Fruit fly (Drosophila melanogaster) whole organism, embryonic: ENCODE measurements around the gene CG14740.

Experiments used
- Aef1 ChIP-seq: fragments of 200-800 bp; sonication (Bioruptor generic); IDR thresholded peaks from 3 replicates; pipeline ENCODE4 v1.3.6; 2022; ENCODE audit warnings: missing biosample characterization, missing genetic modification characterization
- Bgb ChIP-seq: fragments of 200-800 bp; sonication (Bioruptor generic); IDR thresholded peaks from 2 replicates; pipeline ENCODE4 v1.3.6; 2022; ENCODE audit warnings: missing biosample characterization, missing genetic modification characterization; ENCODE audit not compliant: partially characterized antibody
- CG10321 ChIP-seq: fragments of 200-800 bp; sonication (Bioruptor generic); IDR thresholded peaks from 2 replicates; pipeline ENCODE4 v1.3.6; 2022; ENCODE audit warnings: missing biosample characterization, missing genetic modification characterization
- CG11560 ChIP-seq: fragments of 200-800 bp; sonication (Bioruptor generic); IDR thresholded peaks from 3 replicates; pipeline ENCODE4 v1.3.6; 2022; ENCODE audit warnings: missing biosample characterization, missing genetic modification characterization
- CG12769 ChIP-seq: fragments of 200-800 bp; sonication (Bioruptor generic); optimal IDR thresholded peaks from 2 replicates; lab custom pipeline; 2019; ENCODE audit warnings: missing biosample characterization, mild to moderate bottlenecking, missing genetic modification characterization, moderate library complexity
- CG13424 ChIP-seq: fragments of 200-800 bp; sonication (Bioruptor generic); optimal IDR thresholded peaks from 2 replicates; lab custom pipeline; 2019; ENCODE audit warnings: missing biosample characterization, mild to moderate bottlenecking, missing genetic modification characterization, moderate library complexity
- CG15011 ChIP-seq: fragments of 200-800 bp; sonication (Bioruptor generic); optimal IDR thresholded peaks from 3 replicates; lab custom pipeline; 2018; ENCODE audit warnings: missing biosample characterization, mild to moderate bottlenecking, missing genetic modification characterization
- CG17912 ChIP-seq: fragments of 200-800 bp; sonication (Bioruptor generic); optimal IDR thresholded peaks from 2 replicates; lab custom pipeline; 2018; ENCODE audit warnings: missing biosample characterization, mild to moderate bottlenecking, missing genetic modification characterization
- CG2120 ChIP-seq: fragments of 200-800 bp; sonication (Bioruptor generic); optimal IDR thresholded peaks from 3 replicates; lab custom pipeline; 2016; ENCODE audit warnings: missing biosample characterization, missing genetic modification characterization
- CG34224 ChIP-seq: fragments of 200-800 bp; sonication (Bioruptor generic); IDR thresholded peaks from 3 replicates; pipeline ENCODE4 v1.3.6; 2022; ENCODE audit warnings: missing biosample characterization, missing genetic modification characterization; ENCODE audit not compliant: partially characterized antibody
- CG34422 ChIP-seq: fragments of 200-800 bp; sonication (Bioruptor generic); IDR thresholded peaks from 3 replicates; pipeline ENCODE4 v1.3.6; 2022; ENCODE audit warnings: missing biosample characterization, missing genetic modification characterization
- CG4424 ChIP-seq: fragments of 200-800 bp; sonication (Bioruptor generic); optimal IDR thresholded peaks from 3 replicates; lab custom pipeline; 2016; ENCODE audit warnings: missing biosample characterization, missing genetic modification characterization
- CG4854 ChIP-seq: fragments of 200-800 bp; sonication (Bioruptor generic); optimal IDR thresholded peaks from 2 replicates; lab custom pipeline; 2016; ENCODE audit warnings: missing biosample characterization, missing genetic modification characterization, inconsistent platforms
- CG5953 ChIP-seq: fragments of 200-800 bp; sonication (Bioruptor generic); IDR thresholded peaks from 2 replicates; pipeline ENCODE4 v1.3.6; 2022; ENCODE audit warnings: missing biosample characterization, missing genetic modification characterization
- CG6791 ChIP-seq: fragments of 200-800 bp; sonication (Bioruptor generic); IDR thresholded peaks from 3 replicates; pipeline ENCODE4 v1.3.6; 2022; ENCODE audit warnings: missing biosample characterization, missing genetic modification characterization; ENCODE audit not compliant: partially characterized antibody
- CG9609 ChIP-seq: fragments of 200-800 bp; sonication (Bioruptor generic); optimal IDR thresholded peaks from 3 replicates; lab custom pipeline; 2016; ENCODE audit warnings: missing biosample characterization, missing genetic modification characterization
- CG9817 ChIP-seq: fragments of 200-800 bp; sonication (Bioruptor generic); optimal IDR thresholded peaks from 2 replicates; lab custom pipeline; 2018; ENCODE audit warnings: missing biosample characterization, mild to moderate bottlenecking, missing genetic modification characterization, moderate library complexity
- CoRest ChIP-seq: fragments of 200-800 bp; sonication (Bioruptor generic); optimal IDR thresholded peaks from 3 replicates; lab custom pipeline; 2018; ENCODE audit warnings: missing biosample characterization, mild to moderate bottlenecking, missing genetic modification characterization, moderate library complexity
- Deaf1 ChIP-seq: fragments of 200-800 bp; optimal IDR thresholded peaks from 3 replicates; lab custom pipeline; 2019; ENCODE audit warnings: missing biosample characterization, mild to moderate bottlenecking, missing genetic modification characterization, moderate library complexity
- H15 ChIP-seq: fragments of 200-800 bp; sonication (Bioruptor generic); IDR thresholded peaks from 3 replicates; pipeline ENCODE4 v1.3.6; 2022; ENCODE audit warnings: missing biosample characterization, missing genetic modification characterization
- Hand ChIP-seq: fragments of 200-800 bp; sonication (Bioruptor generic); optimal IDR thresholded peaks from 2 replicates; lab custom pipeline; 2017; ENCODE audit warnings: mild to moderate bottlenecking, missing biosample characterization, missing genetic modification reagents, missing genetic modification characterization
- Hmr ChIP-seq: fragments of 200-800 bp; sonication (Bioruptor generic); optimal IDR thresholded peaks from 3 replicates; lab custom pipeline; 2017; ENCODE audit warnings: mild to moderate bottlenecking, missing biosample characterization, missing genetic modification reagents, missing genetic modification characterization
- Meics ChIP-seq: fragments of 200-800 bp; sonication (Bioruptor generic); optimal IDR thresholded peaks from 2 replicates; lab custom pipeline; 2017; ENCODE audit warnings: missing biosample characterization, mild to moderate bottlenecking, missing genetic modification characterization
- Rfx ChIP-seq: fragments of 200-800 bp; sonication (Bioruptor generic); IDR thresholded peaks from 2 replicates; pipeline ENCODE4 v1.3.6; 2022; ENCODE audit warnings: missing biosample characterization, missing genetic modification characterization
- abd-A ChIP-seq: fragments of 200-800 bp; sonication (Bioruptor generic); optimal IDR thresholded peaks from 3 replicates; lab custom pipeline; 2019; ENCODE audit warnings: missing biosample characterization, mild to moderate bottlenecking, missing genetic modification characterization, moderate library complexity
- bigmax ChIP-seq: fragments of 200-800 bp; sonication (Bioruptor generic); optimal IDR thresholded peaks from 2 replicates; lab custom pipeline; 2018; ENCODE audit warnings: missing biosample characterization, mild to moderate bottlenecking, missing genetic modification characterization
- chinmo ChIP-seq: fragments of 200-800 bp; sonication (Bioruptor generic); IDR thresholded peaks from 4 replicates; pipeline ENCODE4 v1.3.6; 2022; ENCODE audit warnings: missing biosample characterization, missing genetic modification characterization; ENCODE audit not compliant: partially characterized antibody
- ci ChIP-seq: fragments of 200-800 bp; sonication (Bioruptor generic); IDR thresholded peaks from 3 replicates; pipeline ENCODE4 v1.3.6; 2022; ENCODE audit warnings: missing biosample characterization, missing genetic modification characterization
- corto ChIP-seq: fragments of 200-800 bp; sonication (Bioruptor generic); optimal IDR thresholded peaks from 2 replicates; lab custom pipeline; 2016; ENCODE audit warnings: missing biosample characterization, mild to moderate bottlenecking, missing genetic modification characterization, moderate library complexity
- exex ChIP-seq: fragments of 200-800 bp; sonication (Bioruptor generic); optimal IDR thresholded peaks from 4 replicates; lab custom pipeline; 2018; ENCODE audit warnings: missing biosample characterization, mild to moderate bottlenecking, missing genetic modification characterization, moderate library complexity
- fd3F ChIP-seq: fragments of 200-800 bp; sonication (Bioruptor generic); optimal IDR thresholded peaks from 2 replicates; lab custom pipeline; 2018; ENCODE audit warnings: missing biosample characterization, mild to moderate bottlenecking, missing genetic modification characterization, moderate library complexity
- fd64A ChIP-seq: fragments of 200-800 bp; sonication (Bioruptor generic); optimal IDR thresholded peaks from 3 replicates; lab custom pipeline; 2018; ENCODE audit warnings: missing biosample characterization, mild to moderate bottlenecking, missing genetic modification characterization
- gce ChIP-seq: fragments of 200-800 bp; sonication (Bioruptor generic); IDR thresholded peaks from 3 replicates; pipeline ENCODE4 v1.3.6; 2022; ENCODE audit warnings: missing biosample characterization, missing genetic modification characterization
- gsb ChIP-seq: fragments of 200-800 bp; sonication (Bioruptor generic); IDR thresholded peaks from 2 replicates; pipeline ENCODE4 v1.3.6; 2022; ENCODE audit warnings: missing biosample characterization, missing genetic modification characterization
- gt ChIP-seq: fragments of 200-800 bp; sonication (Bioruptor generic); IDR thresholded peaks from 2 replicates; pipeline ENCODE4 v1.3.6; 2022; ENCODE audit warnings: missing biosample characterization, missing genetic modification characterization
- inv ChIP-seq: fragments of 200-800 bp; sonication (Bioruptor generic); IDR thresholded peaks from 2 replicates; pipeline ENCODE4 v1.3.6; 2022; ENCODE audit warnings: missing biosample characterization, missing genetic modification characterization; ENCODE audit not compliant: partially characterized antibody
- jing ChIP-seq: fragments of 200-800 bp; sonication (Bioruptor generic); optimal IDR thresholded peaks from 2 replicates; lab custom pipeline; 2018; ENCODE audit warnings: missing biosample characterization, mild to moderate bottlenecking, missing genetic modification characterization
- knrl ChIP-seq: fragments of 200-800 bp; sonication (Bioruptor generic); IDR thresholded peaks from 3 replicates; pipeline ENCODE4 v1.3.6; 2022; ENCODE audit warnings: missing biosample characterization, missing genetic modification characterization; ENCODE audit not compliant: partially characterized antibody
- lab ChIP-seq: fragments of 200-800 bp; sonication (Bioruptor generic); optimal IDR thresholded peaks from 3 replicates; lab custom pipeline; 2017; ENCODE audit warnings: missing biosample characterization, missing genetic modification characterization, mild to moderate bottlenecking, moderate library complexity, missing genetic modification reagents
- mam ChIP-seq: fragments of 200-800 bp; sonication (Bioruptor generic); optimal IDR thresholded peaks from 3 replicates; lab custom pipeline; 2016; ENCODE audit warnings: missing biosample characterization, missing genetic modification characterization
- mld ChIP-seq: fragments of 200-800 bp; sonication (Bioruptor generic); IDR thresholded peaks from 3 replicates; pipeline ENCODE4 v1.3.6; 2022; ENCODE audit warnings: missing biosample characterization, missing genetic modification characterization; ENCODE audit not compliant: partially characterized antibody
- otp ChIP-seq: fragments of 200-800 bp; sonication (Bioruptor generic); IDR thresholded peaks from 3 replicates; pipeline ENCODE4, ENCODE4 v1.3.6; 2022; ENCODE audit warnings: missing biosample characterization, missing genetic modification characterization
- pho ChIP-seq: fragments of 200-800 bp; sonication (Bioruptor generic); optimal IDR thresholded peaks from 2 replicates; lab custom pipeline; 2016; ENCODE audit warnings: missing biosample characterization, missing genetic modification characterization
- sd ChIP-seq: fragments of 200-800 bp; sonication (Bioruptor generic); optimal IDR thresholded peaks from 3 replicates; lab custom pipeline; 2018; ENCODE audit warnings: missing biosample characterization, mild to moderate bottlenecking, missing genetic modification characterization, moderate library complexity
- sim ChIP-seq: fragments of 200-800 bp; sonication (Bioruptor generic); IDR thresholded peaks from 2 replicates; pipeline ENCODE4 v1.3.6; 2022; ENCODE audit warnings: missing biosample characterization, missing genetic modification characterization
- slbo ChIP-seq: fragments of 200-800 bp; sonication (Bioruptor generic); IDR thresholded peaks from 2 replicates; pipeline ENCODE4 v1.3.6; 2022; ENCODE audit warnings: missing biosample characterization, missing genetic modification characterization
- sqz ChIP-seq: fragments of 200-800 bp; sonication (Bioruptor generic); optimal IDR thresholded peaks from 3 replicates; lab custom pipeline; 2018; ENCODE audit warnings: missing biosample characterization, mild to moderate bottlenecking, missing genetic modification characterization
- sug ChIP-seq: fragments of 200-800 bp; optimal IDR thresholded peaks from 2 replicates; lab custom pipeline; 2019; ENCODE audit warnings: missing biosample characterization, mild to moderate bottlenecking, missing genetic modification characterization, moderate library complexity
- wdn ChIP-seq: fragments of 200-800 bp; sonication (Bioruptor generic); IDR thresholded peaks from 2 replicates; pipeline ENCODE4 v1.3.6; 2022; ENCODE audit warnings: missing biosample characterization, missing genetic modification characterization

CG14740 gene

dm6 chr3R:12090549-12090948 is 27.8 kb upstream of the CG14740 start, which contains the start of gene ATP8B (continued):
- 0 out of 3 replicates have a peak, but pooled peaks have one; percentile 23 for TF ChIP-seq otp (GFP tag; lab: Robert Waterston, UW)
- TF ChIP-seq CG9609, result no peak
- peak; percentile 19; the same call in 1 of the 3 replicates for TF ChIP-seq CG34224
- TF ChIP-seq pho (GFP tag; lab: Kevin White, UChicago), result no peak
- peak; percentile 2 for TF ChIP-seq exex
- no peak for TF ChIP-seq abd-A (tag; lab: Kevin White, UChicago)
- no peak for TF ChIP-seq bigmax (GFP tag; lab: Kevin White, UChicago)
- peak; percentile 18; the same call in 1 of the 2 replicates for TF ChIP-seq inv (GFP tag; lab: Robert Waterston, UW)
- peak; percentile 73 for TF ChIP-seq CG12769 (tag; lab: Kevin White, UChicago)
- peak; percentile 26; the same call in 2 of the 3 replicates for TF ChIP-seq CG6791
- TF ChIP-seq CG5953 (GFP tag; lab: Robert Waterston, UW), result no peak
- TF ChIP-seq sug (tag; lab: Kevin White, UChicago), result no peak
- TF ChIP-seq gce (GFP tag; lab: Robert Waterston, UW), result no peak
- TF ChIP-seq chinmo (GFP tag; lab: Robert Waterston, UW), result peak; percentile 60; the same call in 2 of the 4 replicates
- TF ChIP-seq CG34422 (GFP tag; lab: Robert Waterston, UW), result no peak
- peak; percentile 32 for TF ChIP-seq CG4854 (GFP tag; lab: Kevin White, UChicago)
- TF ChIP-seq fd64A (GFP tag; lab: Kevin White, UChicago), result no peak
- TF ChIP-seq, all 482 proteins: peak for 18

dm6 chr3R:12083537-12083936 is 20.8 kb upstream of the CG14740 start:
- TF ChIP-seq CG12769 (tag; lab: Kevin White, UChicago), result peak; percentile 40
- peak; percentile 35 for TF ChIP-seq CoRest (tag; lab: Kevin White, UChicago)
- TF ChIP-seq Bgb (GFP tag; lab: Robert Waterston, UW), result no peak
- TF ChIP-seq Aef1 (GFP tag; lab: Robert Waterston, UW), result no peak
- no peak for TF ChIP-seq wdn (GFP tag; lab: Robert Waterston, UW)
- no peak for TF ChIP-seq CG10321 (GFP tag; lab: Robert Waterston, UW)
- TF ChIP-seq Meics (GFP tag; lab: Kevin White, UChicago), result peak; percentile 48
- TF ChIP-seq knrl (GFP tag; lab: Robert Waterston, UW), result no peak
- TF ChIP-seq Hand (GFP tag; lab: Kevin White, UChicago), result no peak
- TF ChIP-seq CG11560, result 0 out of 3 replicates have a peak, but pooled peaks have one; percentile 23
- TF ChIP-seq CG13424 (tag; lab: Kevin White, UChicago), result peak; percentile 6
- no peak for TF ChIP-seq mld (GFP tag; lab: Robert Waterston, UW)
- no peak for TF ChIP-seq sim (GFP tag; lab: Robert Waterston, UW)
- no peak for TF ChIP-seq CG15011 (GFP tag; lab: Kevin White, UChicago)
- TF ChIP-seq fd3F (GFP tag; lab: Kevin White, UChicago), result peak; percentile 43
- TF ChIP-seq corto (GFP tag; lab: Kevin White, UChicago), result no peak
- peak; percentile 41; the same call in 1 of the 2 replicates for TF ChIP-seq slbo (GFP tag; lab: Robert Waterston, UW)
- TF ChIP-seq sqz (GFP tag; lab: Kevin White, UChicago), result no peak
- TF ChIP-seq CG2120 (GFP tag; lab: Kevin White, UChicago), result peak; percentile 66
- no peak for TF ChIP-seq CG17912 (GFP tag; lab: Kevin White, UChicago)
- no peak for TF ChIP-seq Deaf1 (tag; lab: Kevin White, UChicago)
- TF ChIP-seq ci (GFP tag; lab: Robert Waterston, UW), result no peak
- TF ChIP-seq CG4424 (GFP tag; lab: Kevin White, UChicago), result peak; percentile 12
- TF ChIP-seq CG34422 (GFP tag; lab: Robert Waterston, UW), result 0 out of 3 replicates have a peak, but pooled peaks have one; percentile 12
- peak; percentile 24 for TF ChIP-seq mam (GFP tag; lab: Kevin White, UChicago)
- no peak for TF ChIP-seq exex
- TF ChIP-seq Hmr (GFP tag; lab: Kevin White, UChicago), result peak; percentile 37
- TF ChIP-seq sd (tag; lab: Kevin White, UChicago), result peak; percentile 9
- TF ChIP-seq lab (GFP tag; lab: Kevin White, UChicago), result peak; percentile 30
- TF ChIP-seq CG9817, result peak; percentile 10
- TF ChIP-seq jing (GFP tag; lab: Kevin White, UChicago), result no peak
- TF ChIP-seq gt, result no peak
- TF ChIP-seq gsb (GFP tag; lab: Robert Waterston, UW), result no peak
- TF ChIP-seq Rfx (GFP tag; lab: Robert Waterston, UW), result peak; percentile 70
- TF ChIP-seq H15 (GFP tag; lab: Robert Waterston, UW), result no peak
